Worm (Caenorhabditis elegans) whole organism, L2 larva: Measurements from ENCODE around the gene dpy-31.

ENCODE experiments used
- C34F6.9 ChIP-seq: fragments of 150-350 bp; optimal IDR thresholded peaks from 2 replicates; lab custom pipeline; 2014; ENCODE audit warnings: missing biosample characterization, missing genetic modification characterization
- F13H6.1 ChIP-seq: sonication (generic microtip); optimal IDR thresholded peaks from 2 replicates; lab custom pipeline; 2016; ENCODE audit warnings: missing genetic modification characterization, missing compliant biosample characterization
- R02D3.7 ChIP-seq: fragments of 150-350 bp; optimal IDR thresholded peaks from 2 replicates; lab custom pipeline; 2014; ENCODE audit warnings: missing biosample characterization, missing genetic modification characterization
- Y55F3AM.14 ChIP-seq: fragments of 200-800 bp; sonication (Bioruptor generic); optimal IDR thresholded peaks from 2 replicates; lab custom pipeline; 2018; ENCODE audit warnings: mild to moderate bottlenecking, missing genetic modification characterization, missing compliant biosample characterization
- ZK546.5 ChIP-seq: sonication (generic microtip); optimal IDR thresholded peaks from 2 replicates; lab custom pipeline; 2017; ENCODE audit warnings: missing biosample characterization, missing genetic modification characterization
- alr-1 ChIP-seq: fragments of 150-350 bp; optimal IDR thresholded peaks from 2 replicates; lab custom pipeline; 2014; ENCODE audit warnings: missing biosample characterization, missing genetic modification characterization
- aly-2 ChIP-seq: fragments of 150-350 bp; optimal IDR thresholded peaks from 2 replicates; lab custom pipeline; 2014; ENCODE audit warnings: missing biosample characterization, missing genetic modification characterization
- ama-1 ChIP-seq: fragments of 150-350 bp; optimal IDR thresholded peaks from 2 replicates; lab custom pipeline; 2018; ENCODE audit warnings: inconsistent platforms
- blmp-1 ChIP-seq: sonication (generic microtip); optimal IDR thresholded peaks from 2 replicates; lab custom pipeline; 2017; ENCODE audit warnings: missing genetic modification characterization, mild to moderate bottlenecking, missing compliant biosample characterization, antibody characterized with exemption, moderate library complexity; ENCODE audit not compliant: insufficient read depth
- ceh-16 ChIP-seq: fragments of 150-350 bp; optimal IDR thresholded peaks from 2 replicates; lab custom pipeline; 2014; ENCODE audit warnings: missing biosample characterization, missing genetic modification characterization
- ceh-82 ChIP-seq: fragments of 150-350 bp; optimal IDR thresholded peaks from 2 replicates; lab custom pipeline; 2014; ENCODE audit warnings: missing biosample characterization, missing genetic modification characterization
- crh-2 ChIP-seq: sonication (generic microtip); optimal IDR thresholded peaks from 2 replicates; lab custom pipeline; 2017; ENCODE audit warnings: missing biosample characterization, missing genetic modification characterization
- egl-27 ChIP-seq: sonication (generic microtip); optimal IDR thresholded peaks from 3 replicates; lab custom pipeline; 2017; ENCODE audit warnings: missing biosample characterization, missing genetic modification reagents, missing genetic modification characterization
- elt-1 ChIP-seq: fragments of 150-350 bp; optimal IDR thresholded peaks from 2 replicates; lab custom pipeline; 2014; ENCODE audit warnings: missing biosample characterization, missing genetic modification characterization
- elt-3 ChIP-seq: sonication (generic microtip); optimal IDR thresholded peaks from 2 replicates; lab custom pipeline; 2017; ENCODE audit warnings: missing biosample characterization, missing genetic modification characterization
- fos-1 ChIP-seq: fragments of 150-350 bp; optimal IDR thresholded peaks from 2 replicates; lab custom pipeline; 2014; ENCODE audit warnings: missing biosample characterization, missing genetic modification characterization
- gmeb-1 ChIP-seq: fragments of 150-350 bp; optimal IDR thresholded peaks from 2 replicates; lab custom pipeline; 2014; ENCODE audit warnings: missing biosample characterization, missing genetic modification characterization
- lin-13 ChIP-seq: fragments of 150-350 bp; optimal IDR thresholded peaks from 2 replicates; lab custom pipeline; 2014; ENCODE audit warnings: missing biosample characterization, missing genetic modification reagents, missing genetic modification characterization
- lin-39 ChIP-seq: fragments of 150-350 bp; optimal IDR thresholded peaks from 2 replicates; lab custom pipeline; 2014; ENCODE audit warnings: missing biosample characterization, missing genetic modification reagents, missing genetic modification characterization
- lsy-2 ChIP-seq, 2 experiments: fragments of 150-350 bp in 1 of 2; sonication (generic microtip) in 1 of 2; optimal IDR thresholded peaks; 2 replicates each; lab custom pipeline; 2014 to 2017; ENCODE audit warnings: missing biosample characterization in 2 of 2, missing genetic modification characterization in 2 of 2
- mab-5 ChIP-seq: fragments of 150-350 bp; optimal IDR thresholded peaks from 2 replicates; lab custom pipeline; 2014; ENCODE audit warnings: missing biosample characterization, missing genetic modification characterization
- mbf-1 ChIP-seq: sonication (generic microtip); optimal IDR thresholded peaks from 2 replicates; lab custom pipeline; 2017; ENCODE audit warnings: missing biosample characterization, missing genetic modification characterization
- mdl-1 ChIP-seq, 2 experiments: fragments of 150-350 bp in 1 of 2; sonication (generic microtip) in 1 of 2; optimal IDR thresholded peaks; 2 replicates each; lab custom pipeline; 2017; ENCODE audit warnings: missing biosample characterization in 2 of 2, missing genetic modification characterization in 2 of 2
- nhr-11 ChIP-seq: fragments of 150-350 bp; optimal IDR thresholded peaks from 2 replicates; lab custom pipeline; 2014; ENCODE audit warnings: missing biosample characterization, missing genetic modification characterization
- nhr-12 ChIP-seq: fragments of 150-350 bp; optimal IDR thresholded peaks from 2 replicates; lab custom pipeline; 2014; ENCODE audit warnings: missing biosample characterization, missing genetic modification characterization
- nhr-129 ChIP-seq: fragments of 150-350 bp; optimal IDR thresholded peaks from 2 replicates; lab custom pipeline; 2014; ENCODE audit warnings: missing biosample characterization, missing genetic modification characterization
- nhr-21 ChIP-seq: fragments of 150-350 bp; optimal IDR thresholded peaks from 2 replicates; lab custom pipeline; 2014; ENCODE audit warnings: missing biosample characterization, missing genetic modification characterization
- nhr-23 ChIP-seq: fragments of 150-350 bp; optimal IDR thresholded peaks from 2 replicates; lab custom pipeline; 2014; ENCODE audit warnings: missing biosample characterization, missing genetic modification reagents, missing genetic modification characterization
- nhr-237 ChIP-seq: fragments of 150-350 bp; optimal IDR thresholded peaks from 2 replicates; lab custom pipeline; 2014; ENCODE audit warnings: missing biosample characterization, missing genetic modification characterization
- nhr-25 ChIP-seq: fragments of 150-350 bp; sonication (generic microtip); optimal IDR thresholded peaks from 3 replicates; lab custom pipeline; 2014; ENCODE audit warnings: missing biosample characterization, missing genetic modification characterization
- nhr-6 ChIP-seq: fragments of 150-350 bp; optimal IDR thresholded peaks from 2 replicates; lab custom pipeline; 2014; ENCODE audit warnings: missing biosample characterization, missing genetic modification characterization
- nhr-77 ChIP-seq: fragments of 150-350 bp; optimal IDR thresholded peaks from 2 replicates; lab custom pipeline; 2014; ENCODE audit warnings: missing biosample characterization, missing genetic modification characterization
- peb-1 ChIP-seq: fragments of 150-350 bp; optimal IDR thresholded peaks from 2 replicates; lab custom pipeline; 2014; ENCODE audit warnings: missing biosample characterization, missing genetic modification characterization
- sem-4 ChIP-seq: fragments of 150-350 bp; optimal IDR thresholded peaks from 2 replicates; lab custom pipeline; 2014; ENCODE audit warnings: missing biosample characterization, missing genetic modification reagents, missing genetic modification characterization
- skn-1 ChIP-seq: sonication (generic microtip); optimal IDR thresholded peaks from 2 replicates; lab custom pipeline; 2017; ENCODE audit warnings: missing biosample characterization, missing genetic modification characterization
- sma-3 ChIP-seq: sonication (generic microtip); optimal IDR thresholded peaks from 2 replicates; lab custom pipeline; 2016; ENCODE audit warnings: missing genetic modification reagents, missing genetic modification characterization, missing compliant biosample characterization
- sma-9 ChIP-seq, 2 experiments: fragments of 150-350 bp in 1 of 2; sonication (generic microtip) in 1 of 2; optimal IDR thresholded peaks; 2 replicates each; lab custom pipeline; 2014 to 2016; ENCODE audit warnings: missing genetic modification characterization in 2 of 2, mild to moderate bottlenecking in 1 of 2, missing biosample characterization in 1 of 2, missing compliant biosample characterization in 1 of 2, missing genetic modification reagents in 1 of 2, moderate library complexity in 1 of 2
- unc-39 ChIP-seq: fragments of 150-350 bp; optimal IDR thresholded peaks from 2 replicates; lab custom pipeline; 2014; ENCODE audit warnings: missing biosample characterization, missing genetic modification characterization
- unc-55 ChIP-seq: fragments of 150-350 bp; sonication (generic microtip); optimal IDR thresholded peaks from 3 replicates; lab custom pipeline; 2014; ENCODE audit warnings: missing biosample characterization, missing genetic modification reagents, missing genetic modification characterization
- unc-62 ChIP-seq: fragments of 150-350 bp; optimal IDR thresholded peaks from 2 replicates; lab custom pipeline; 2014; ENCODE audit warnings: missing biosample characterization, missing genetic modification reagents, missing genetic modification characterization
- zag-1 ChIP-seq: fragments of 150-350 bp; optimal IDR thresholded peaks from 2 replicates; lab custom pipeline; 2014; ENCODE audit warnings: missing biosample characterization, missing genetic modification characterization
- ztf-11 ChIP-seq: sonication (generic microtip); optimal IDR thresholded peaks from 2 replicates; lab custom pipeline; 2017; ENCODE audit warnings: missing biosample characterization, missing genetic modification characterization
- ztf-4 ChIP-seq: fragments of 150-350 bp; optimal IDR thresholded peaks from 2 replicates; lab custom pipeline; 2014; ENCODE audit warnings: missing biosample characterization, missing genetic modification characterization

dpy-31 gene

ce11 chrIII:7201378-7202256, at the start of gene dpy-31:
Gene dpy-31 (plus strand): TSS chrIII:7202206.
- TF ChIP-seq Y55F3AM.14 (GFP tag; lab: Kevin White, UChicago) (no peak), lsy-2 (tag; optimal IDR thresholded peaks at IDR 0.05; lab: Kevin White, UChicago) (peak in 1 of 2 experiments; percentile 37), nhr-21 (peak; percentile 64), egl-27 (tag; lab: Kevin White, UChicago) (peak; percentile 88), sma-9 (GFP tag; optimal IDR thresholded peaks at IDR 0.05; lab: Kevin White, UChicago) (peak; percentile 57), sma-9 (tag; optimal IDR thresholded peaks at IDR 0.05; lab: Kevin White, UChicago) (no peak), fos-1 (tag; lab: Kevin White, UChicago) (peak; percentile 27), sma-3 (peak; percentile 33), nhr-11 (tag; lab: Kevin White, UChicago) (no peak), crh-2 (tag; lab: Kevin White, UChicago) (peak; percentile 39), aly-2 (tag; lab: Kevin White, UChicago) (no peak), blmp-1 (tag; lab: Kevin White, UChicago) (peak; percentile 99), mbf-1 (tag; lab: Kevin White, UChicago) (no peak), ceh-16 (tag; lab: Kevin White, UChicago) (peak; percentile 22), nhr-25 (peak; percentile 90), R02D3.7 (tag; lab: Kevin White, UChicago) (no peak)

ce11 chrIII:7152569-7152968, 49.4 kb upstream of the dpy-31 start:
- TF ChIP-seq aly-2 (tag; lab: Kevin White, UChicago) (no peak), nhr-237 (tag; lab: Kevin White, UChicago) (no peak), skn-1 (tag; lab: Kevin White, UChicago) (no peak), nhr-11 (tag; lab: Kevin White, UChicago) (no peak), nhr-77 (tag; lab: Kevin White, UChicago) (no peak), ceh-16 (tag; lab: Kevin White, UChicago) (no peak), elt-1 (no peak), unc-55 (GFP tag; lab: Kevin White, UChicago) (no peak), ama-1 (lab: Kevin White, UChicago) (no peak), lin-13 (no peak), fos-1 (tag; lab: Kevin White, UChicago) (peak; percentile 0), unc-62 (GFP tag; lab: Kevin White, UChicago) (no peak), egl-27 (tag; lab: Kevin White, UChicago) (peak; percentile 26), nhr-25 (peak; percentile 56), ztf-4 (tag; lab: Kevin White, UChicago) (peak; percentile 45), nhr-129 (tag; lab: Kevin White, UChicago) (no peak), mdl-1 (tag; optimal IDR thresholded peaks at IDR 0.05; lab: Kevin White, UChicago) (no peak)
- TF ChIP-seq, all 48 proteins: peak for 4

- TF ChIP-seq C34F6.9 (peak; percentile 94), lsy-2 (tag; optimal IDR thresholded peaks at IDR 0.05; lab: Kevin White, UChicago) (peak; percentile 56 to 93), nhr-23 (tag; lab: Kevin White, UChicago) (no peak), egl-27 (tag; lab: Kevin White, UChicago) (peak; percentile 98), zag-1 (peak; percentile 58), aly-2 (tag; lab: Kevin White, UChicago) (no peak), lin-13 (peak; percentile 82), nhr-12 (no peak), sma-3 (peak; percentile 86), elt-1 (no peak), gmeb-1 (tag; lab: Kevin White, UChicago) (peak; percentile 81), fos-1 (tag; lab: Kevin White, UChicago) (peak; percentile 79), mdl-1 (tag; optimal IDR thresholded peaks at IDR 0.05; lab: Kevin White, UChicago) (peak; percentile 71 to 85), ceh-16 (tag; lab: Kevin White, UChicago) (peak; percentile 67), mab-5 (tag; lab: Kevin White, UChicago) (peak; percentile 64), unc-55 (GFP tag; lab: Kevin White, UChicago) (peak; percentile 96), ceh-82 (tag; lab: Kevin White, UChicago) (no peak), peb-1 (tag; lab: Kevin White, UChicago) (no peak), alr-1 (tag; lab: Kevin White, UChicago) (no peak), F13H6.1 (tag; lab: Kevin White, UChicago) (peak; percentile 92), unc-62 (GFP tag; lab: Kevin White, UChicago) (no peak), blmp-1 (tag; lab: Kevin White, UChicago) (peak; percentile 66), nhr-77 (tag; lab: Kevin White, UChicago) (no peak), nhr-21 (peak; percentile 72), Y55F3AM.14 (GFP tag; lab: Kevin White, UChicago) (peak; percentile 39), nhr-25 (peak; percentile 94), ztf-11 (no peak), nhr-237 (tag; lab: Kevin White, UChicago) (no peak), unc-39 (tag; lab: Kevin White, UChicago) (no peak), elt-3 (tag; lab: Kevin White, UChicago) (no peak), nhr-6 (tag; lab: Kevin White, UChicago) (peak; percentile 91), sem-4 (tag; lab: Kevin White, UChicago) (peak; percentile 88), ZK546.5 (tag; lab: Kevin White, UChicago) (peak; percentile 48), ztf-4 (tag; lab: Kevin White, UChicago) (peak; percentile 93), lin-39 (no peak), sma-9 (GFP tag; optimal IDR thresholded peaks at IDR 0.05; lab: Kevin White, UChicago) (peak; percentile 98), sma-9 (tag; optimal IDR thresholded peaks at IDR 0.05; lab: Kevin White, UChicago) (no peak)
Observed at ce11 chrIII:7153747-7154238, 48.2 kb upstream of the dpy-31 start, which contains the start of gene ogt-1. Gene ogt-1 (minus strand): TSS chrIII:7153797.
